Worm (Caenorhabditis elegans): ENCODE measurements around the gene T12A7.2.

ce11 chrIV:11744287-11744686, 16.6 kb downstream of the T12A7.2 start:
- TF ChIP-seq tbx-2 (tag; optimal IDR thresholded peaks at IDR 0.05) (no peak), ceh-31 (tag; optimal IDR thresholded peaks at IDR 0.05) (no peak), rnt-1 (tag; optimal IDR thresholded peaks at IDR 0.05) (no peak), ama-1 (optimal IDR thresholded peaks at IDR 0.05) (no peak), che-1 (tag; optimal IDR thresholded peaks at IDR 0.05) (no peak)

Measured in whole organism, late embryonic.